Worm (Caenorhabditis elegans) whole organism, L1 larva: ENCODE results near the gene T05C12.15.

Source experiments
- ama-1 ChIP-seq: fragments of 150-350 bp; optimal IDR thresholded peaks from 2 replicates; lab custom pipeline; 2014
- elt-2 ChIP-seq: sonication (generic microtip); optimal IDR thresholded peaks from 2 replicates; lab custom pipeline; 2016; ENCODE audit warnings: missing genetic modification characterization, mild to moderate bottlenecking, inconsistent platforms, missing compliant biosample characterization, missing genetic modification reagents
- elt-3 ChIP-seq, 6 experiments: fragments of 150-350 bp in 1 of 6; sonication (generic microtip); optimal IDR thresholded peaks; 2 replicates each; lab custom pipeline; 2017 to 2018; ENCODE audit warnings: missing biosample characterization in 6 of 6, missing genetic modification characterization in 6 of 6, inconsistent platforms in 1 of 6
- rnt-1 ChIP-seq: sonication (generic microtip); optimal IDR thresholded peaks from 2 replicates; lab custom pipeline; 2016; ENCODE audit warnings: mild to moderate bottlenecking, missing genetic modification characterization, moderate library complexity, missing compliant biosample characterization
- unc-62 ChIP-seq: fragments of 150-350 bp; optimal IDR thresholded peaks from 2 replicates; lab custom pipeline; 2014; ENCODE audit warnings: missing biosample characterization, missing genetic modification reagents, missing genetic modification characterization

- TF ChIP-seq elt-3 (tag; optimal IDR thresholded peaks at IDR 0.05; lab: Kevin White, UChicago), result no peak
- TF ChIP-seq ama-1 (lab: Kevin White, UChicago), result no peak
- no peak for TF ChIP-seq rnt-1 (tag; lab: Kevin White, UChicago)
- TF ChIP-seq unc-62, result no peak
- no peak for TF ChIP-seq elt-2 (tag; lab: Kevin White, UChicago)
Measured at ce11 chrII:8218266-8218665, 48.9 kb downstream of the T05C12.15 start.
